Worm (Caenorhabditis elegans): Measurements from ENCODE around the gene nbs-1.

Gene nbs-1

DNA sequence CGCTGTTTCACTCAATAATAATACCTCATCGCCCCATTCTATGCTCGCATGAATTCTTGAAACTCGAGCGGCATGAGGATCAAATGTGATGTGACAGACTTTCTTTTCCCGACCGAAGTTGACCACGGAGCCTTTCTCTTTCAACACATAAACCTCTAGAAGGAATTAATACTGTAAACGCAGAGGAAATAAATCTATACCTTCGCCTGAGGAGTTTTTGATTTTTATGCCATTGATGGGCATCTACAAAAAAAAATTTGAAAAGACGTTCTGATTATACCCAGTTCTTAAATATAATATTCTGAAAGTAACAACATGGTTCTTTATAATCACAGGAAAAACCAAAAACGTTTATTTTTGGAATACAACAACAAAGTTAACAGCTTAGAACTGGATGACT, at the start of gene nbs-1:
Gene nbs-1 (minus strand): TSS at position 246 of the 400 bp plus-strand sequence.
- TF ChIP-seq ztf-7 (tag; optimal IDR thresholded peaks at IDR 0.05), result no peak
- TF ChIP-seq nhr-48 (tag; optimal IDR thresholded peaks at IDR 0.05), result no peak
- no peak for TF ChIP-seq nhr-42 (GFP tag; IDR thresholded peaks at IDR 0.05)
- TF ChIP-seq sdz-12 (GFP tag; optimal IDR thresholded peaks at IDR 0.05), result no peak
- peak in 1 of 2 experiments; percentile 29 for TF ChIP-seq lsy-2 (tag; optimal IDR thresholded peaks at IDR 0.05)
- TF ChIP-seq php-3 (GFP tag; IDR thresholded peaks at IDR 0.05), result no peak
- TF ChIP-seq ama-1 (optimal IDR thresholded peaks at IDR 0.05), result peak; percentile 14
- TF ChIP-seq unc-39 (tag; optimal IDR thresholded peaks at IDR 0.05), result no peak
- no peak for TF ChIP-seq zfp-2 (tag; optimal IDR thresholded peaks at IDR 0.05)
- TF ChIP-seq tag-97 (GFP tag; IDR thresholded peaks at IDR 0.05), result no peak
- peak; percentile 54; the same call in 1 of the 2 replicates for TF ChIP-seq snpc-1.2 (GFP tag; IDR thresholded peaks at IDR 0.05)
- TF ChIP-seq duxl-1 (tag; optimal IDR thresholded peaks at IDR 0.05; ENCODE audit: poor library complexity), result no peak
- peak; percentile 49; the same call in 1 of the 2 replicates for TF ChIP-seq lin-38 (GFP tag; IDR thresholded peaks at IDR 0.05)
- no peak for TF ChIP-seq Y5F2A.4 (GFP tag; optimal IDR thresholded peaks at IDR 0.05)
- TF ChIP-seq fos-1 (tag; optimal IDR thresholded peaks at IDR 0.05), result no peak
- no peak for TF ChIP-seq zip-11 (GFP tag; IDR thresholded peaks at IDR 0.05)
- TF ChIP-seq F37D6.2 (tag; optimal IDR thresholded peaks at IDR 0.05), result no peak
- 0 out of 2 replicates have a peak, but pooled peaks have one; percentile 38 for TF ChIP-seq Y48G9A.11 (GFP tag; IDR thresholded peaks at IDR 0.05)
- TF ChIP-seq attf-4 (tag; optimal IDR thresholded peaks at IDR 0.05), result no peak
- peak; percentile 21 for TF ChIP-seq mes-2 (tag; optimal IDR thresholded peaks at IDR 0.05; ENCODE audit: poor library complexity, severe bottlenecking)
- no peak for TF ChIP-seq ceh-62 (tag; optimal IDR thresholded peaks at IDR 0.05)
- no peak for TF ChIP-seq spr-3 (GFP tag; optimal IDR thresholded peaks at IDR 0.05)
- no peak for TF ChIP-seq saeg-2 (GFP tag; IDR thresholded peaks at IDR 0.05)
- TF ChIP-seq nhr-6 (tag; optimal IDR thresholded peaks at IDR 0.05), result no peak

DNA sequence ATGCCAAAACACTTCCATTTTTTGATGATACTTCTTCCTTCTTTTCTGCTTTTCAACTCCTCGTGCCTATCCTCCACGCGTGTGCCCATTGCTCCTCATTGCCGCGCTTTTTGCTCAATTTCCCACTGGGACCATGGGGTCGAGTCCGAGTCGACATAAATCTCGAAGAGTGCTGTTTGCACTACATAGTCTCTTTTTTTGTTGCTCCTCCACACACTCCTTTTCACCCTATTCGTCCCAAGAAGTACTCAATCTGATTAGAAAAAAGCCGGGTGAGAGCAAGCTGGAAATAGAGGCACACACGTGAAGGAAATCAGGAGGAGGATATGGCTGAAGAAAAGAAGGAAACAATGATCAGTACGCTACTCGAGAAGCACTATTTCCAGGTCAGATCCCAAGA, 46.3 kb upstream of the nbs-1 start, which contains the start of gene arrd-6:
Gene arrd-6 (plus strand): TSS at position 169 of the 400 bp plus-strand sequence.
- TF ChIP-seq vab-7 (GFP tag; IDR thresholded peaks at IDR 0.05), result 0 out of 2 replicates have a peak, but pooled peaks have one; percentile 34
- TF ChIP-seq ceh-20 (GFP tag; IDR thresholded peaks at IDR 0.05), result no peak
- peak; percentile 2 for TF ChIP-seq hlh-30 (tag; optimal IDR thresholded peaks at IDR 0.05; ENCODE audit: insufficient read depth)
- no peak for TF ChIP-seq F10B5.3 (tag; optimal IDR thresholded peaks at IDR 0.05)
- no peak for TF ChIP-seq D1046.2 (GFP tag; IDR thresholded peaks at IDR 0.05)
- no peak for TF ChIP-seq lin-1 (GFP tag; IDR thresholded peaks at IDR 0.05)
- peak in 1 of 2 experiments; percentile 11 for TF ChIP-seq mdl-1 (tag; optimal IDR thresholded peaks at IDR 0.05)
- TF ChIP-seq aha-1 (tag), result peak; percentile 56
- peak in 1 of 2 experiments; percentile 98 for TF ChIP-seq unc-62 (GFP tag; optimal IDR thresholded peaks at IDR 0.05 in 1 of 2)
- no peak for TF ChIP-seq unc-62 (tag; optimal IDR thresholded peaks at IDR 0.05)
- TF ChIP-seq lin-39 (tag; optimal IDR thresholded peaks at IDR 0.05), result no peak

DNA sequence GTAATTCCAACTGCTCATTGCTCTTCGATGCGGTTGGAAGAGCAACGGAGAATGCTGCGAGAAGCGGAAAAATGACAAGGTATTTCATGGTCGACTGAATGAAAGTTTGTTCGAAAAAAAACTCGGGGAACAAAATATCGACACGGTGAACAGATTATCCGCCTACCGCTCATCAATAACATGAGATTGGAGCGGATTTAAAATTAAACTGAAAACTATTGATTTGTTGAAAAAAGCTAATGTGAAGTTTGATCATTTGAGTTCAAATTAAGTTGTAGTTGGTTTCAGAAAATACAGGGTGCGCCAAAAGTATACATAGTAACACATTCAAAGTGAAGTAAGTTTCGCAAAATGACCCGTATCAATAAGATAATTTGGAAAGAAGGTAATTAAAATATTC, 43.9 kb upstream of the nbs-1 start, which contains the start of gene F40F8.4:
Gene F40F8.4 (minus strand): TSS at position 101 of the 400 bp plus-strand sequence.
- TF ChIP-seq Y105C5A.15 (GFP tag; IDR thresholded peaks at IDR 0.05) (no peak), madf-5 (GFP tag; IDR thresholded peaks at IDR 0.05) (no peak), Y75B8A.6 (GFP tag; IDR thresholded peaks at IDR 0.05) (no peak), set-16 (GFP tag; IDR thresholded peaks at IDR 0.05) (no peak)
